Fruit fly (Drosophila melanogaster): ENCODE results near the gene lic.

The lic gene

dm6 chrX:13131063-13131773 is 40.3 kb downstream of the lic start (continued):
- TF ChIP-seq CG15073 (GFP tag; optimal IDR thresholded peaks at IDR 0.05), result peak; percentile 87
- no peak for TF ChIP-seq usp (GFP tag; optimal IDR thresholded peaks at IDR 0.05)
- TF ChIP-seq ham (GFP tag; IDR thresholded peaks at IDR 0.05), result peak; percentile 98
- peak; percentile 99 for TF ChIP-seq CG17328 (GFP tag; IDR thresholded peaks at IDR 0.05)
- peak; percentile 99 for TF ChIP-seq CG12659 (GFP tag; optimal IDR thresholded peaks at IDR 0.05)
- TF ChIP-seq eve (GFP tag; optimal IDR thresholded peaks at IDR 0.05), result peak; percentile 46 to 95
- TF ChIP-seq Dbx (GFP tag; IDR thresholded peaks at IDR 0.05), result peak; percentile 99
- peak; percentile 98 for TF ChIP-seq her (GFP tag; optimal IDR thresholded peaks at IDR 0.05)
- TF ChIP-seq CG8478 (optimal IDR thresholded peaks at IDR 0.05), result peak; percentile 90
- peak; percentile 99 for TF ChIP-seq B-H1 (GFP tag; IDR thresholded peaks at IDR 0.05)
- TF ChIP-seq Xbp1 (GFP tag; optimal IDR thresholded peaks at IDR 0.05), result peak; percentile 99
- TF ChIP-seq kni (GFP tag; optimal IDR thresholded peaks at IDR 0.05), result peak; percentile 98
- TF ChIP-seq CG10431 (GFP tag; optimal IDR thresholded peaks at IDR 0.05), result peak; percentile 91
- TF ChIP-seq CG11456 (GFP tag; IDR thresholded peaks at IDR 0.05), result peak; percentile 100
- TF ChIP-seq slp2 (GFP tag; optimal IDR thresholded peaks at IDR 0.05), result peak; percentile 98
- peak; percentile 97 for TF ChIP-seq nmo (GFP tag; optimal IDR thresholded peaks at IDR 0.05)
- TF ChIP-seq run (tag; optimal IDR thresholded peaks at IDR 0.05), result peak; percentile 99
- peak; percentile 94 for TF ChIP-seq dan (GFP tag; IDR thresholded peaks at IDR 0.05)
- no peak for TF ChIP-seq cad (GFP tag; optimal IDR thresholded peaks at IDR 0.05)
- TF ChIP-seq CG32532 (GFP tag; IDR thresholded peaks at IDR 0.05), result peak; percentile 100
- TF ChIP-seq Deaf1 (tag; optimal IDR thresholded peaks at IDR 0.05), result peak; percentile 82
- peak; percentile 99 for TF ChIP-seq bcd (GFP tag; optimal IDR thresholded peaks at IDR 0.05)
- no peak for TF ChIP-seq hkb (optimal IDR thresholded peaks at IDR 0.05)
- TF ChIP-seq hkb (GFP tag; IDR thresholded peaks at IDR 0.05), result peak; percentile 99
- peak; percentile 95 for TF ChIP-seq Myb (GFP tag; optimal IDR thresholded peaks at IDR 0.05)
- TF ChIP-seq fu2 (GFP tag; optimal IDR thresholded peaks at IDR 0.05), result peak; percentile 99
- peak; percentile 99 for TF ChIP-seq zfh2 (GFP tag; optimal IDR thresholded peaks at IDR 0.05)
- peak; percentile 98 for TF ChIP-seq CG9727 (GFP tag; optimal IDR thresholded peaks at IDR 0.05)
- TF ChIP-seq trem (tag; optimal IDR thresholded peaks at IDR 0.05), result peak; percentile 90
- peak; percentile 100 for TF ChIP-seq row (GFP tag; IDR thresholded peaks at IDR 0.05)
- peak; percentile 98 for TF ChIP-seq Camta (GFP tag; optimal IDR thresholded peaks at IDR 0.05)
- peak; percentile 95 for TF ChIP-seq CG11696 (GFP tag; IDR thresholded peaks at IDR 0.05)
- TF ChIP-seq CG7271 (tag; optimal IDR thresholded peaks at IDR 0.05), result peak; percentile 23
- TF ChIP-seq D (optimal IDR thresholded peaks at IDR 0.05), result no peak
- peak; percentile 97 for TF ChIP-seq D (GFP tag; optimal IDR thresholded peaks at IDR 0.05)
- TF ChIP-seq ind (GFP tag; optimal IDR thresholded peaks at IDR 0.05), result peak; percentile 100
- TF ChIP-seq gcm2 (GFP tag; optimal IDR thresholded peaks at IDR 0.05), result peak; percentile 99
- peak; percentile 98 for TF ChIP-seq grau (tag; optimal IDR thresholded peaks at IDR 0.05)
- TF ChIP-seq en (GFP tag; optimal IDR thresholded peaks at IDR 0.05), result peak; percentile 97
- peak; percentile 98 for TF ChIP-seq CG1602 (GFP tag; optimal IDR thresholded peaks at IDR 0.05)
- peak; percentile 93 for TF ChIP-seq CG5180 (GFP tag; optimal IDR thresholded peaks at IDR 0.05)
- no peak for TF ChIP-seq prd (optimal IDR thresholded peaks at IDR 0.05)
- peak; percentile 99 for TF ChIP-seq prd (GFP tag; IDR thresholded peaks at IDR 0.05)
- peak; percentile 98 for TF ChIP-seq ash1 (GFP tag; optimal IDR thresholded peaks at IDR 0.05)
- peak; percentile 97 for TF ChIP-seq p53 (GFP tag; optimal IDR thresholded peaks at IDR 0.05)
- no peak for TF ChIP-seq pita (GFP tag; optimal IDR thresholded peaks at IDR 0.05)
- peak; percentile 98 for TF ChIP-seq onecut (GFP tag; IDR thresholded peaks at IDR 0.05)
- TF ChIP-seq chif (GFP tag; optimal IDR thresholded peaks at IDR 0.05), result peak; percentile 99
- peak; percentile 21; the same call in 1 of the 2 replicates for TF ChIP-seq Scr (GFP tag; IDR thresholded peaks at IDR 0.05; ENCODE audit: partially characterized antibody)
- TF ChIP-seq jumu (GFP tag; optimal IDR thresholded peaks at IDR 0.05), result peak; percentile 99
- peak; percentile 94 for TF ChIP-seq CkIIα-i1 (GFP tag; IDR thresholded peaks at IDR 0.05)
- TF ChIP-seq D19B (GFP tag; optimal IDR thresholded peaks at IDR 0.05), result peak; percentile 96

All from whole organism, embryonic.